Worm (Caenorhabditis elegans): Measurements from ENCODE around the gene C07E3.3.
A peak's percentile ranks its signal among the peaks of the same experiment; 100 is the strongest.

Gene C07E3.3

DNA sequence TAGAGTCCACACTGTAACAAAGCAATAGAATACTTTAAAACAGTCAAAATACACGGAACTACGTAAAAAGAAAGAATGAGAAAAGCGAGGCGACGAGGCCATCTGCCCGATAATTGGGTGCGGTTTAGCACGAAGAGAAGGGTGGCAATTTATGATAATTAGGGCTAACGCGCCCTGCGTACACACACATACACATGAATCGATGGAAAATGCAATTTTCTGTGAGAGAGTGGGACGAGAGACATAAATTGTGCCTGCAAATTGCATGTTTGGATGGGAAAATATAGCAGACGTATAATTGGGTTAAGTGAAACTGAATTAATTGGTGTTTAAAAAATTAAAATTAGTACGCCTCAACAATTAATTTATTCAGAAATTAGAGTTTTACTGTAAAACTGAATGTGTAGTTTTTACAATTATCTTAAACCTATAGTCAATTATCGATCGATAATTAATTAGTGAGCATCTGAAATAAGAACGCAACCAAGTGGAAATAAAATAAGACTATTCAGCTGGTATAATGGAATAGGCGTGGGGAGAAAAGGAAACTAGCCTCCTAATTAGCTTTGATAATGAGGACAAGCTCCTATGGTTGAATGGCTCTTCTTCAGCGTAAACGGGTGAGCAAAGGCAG, 16.3 kb upstream of the C07E3.3 start (continued):
- TF ChIP-seq lin-26 (GFP tag; IDR thresholded peaks at IDR 0.05) (no peak), nfya-2 (GFP tag; IDR thresholded peaks at IDR 0.05) (no peak), Y56A3A.18 (GFP tag; IDR thresholded peaks at IDR 0.05) (no peak), ceh-58 (GFP tag; IDR thresholded peaks at IDR 0.05) (no peak), attf-5 (GFP tag; optimal IDR thresholded peaks at IDR 0.05) (no peak)

DNA sequence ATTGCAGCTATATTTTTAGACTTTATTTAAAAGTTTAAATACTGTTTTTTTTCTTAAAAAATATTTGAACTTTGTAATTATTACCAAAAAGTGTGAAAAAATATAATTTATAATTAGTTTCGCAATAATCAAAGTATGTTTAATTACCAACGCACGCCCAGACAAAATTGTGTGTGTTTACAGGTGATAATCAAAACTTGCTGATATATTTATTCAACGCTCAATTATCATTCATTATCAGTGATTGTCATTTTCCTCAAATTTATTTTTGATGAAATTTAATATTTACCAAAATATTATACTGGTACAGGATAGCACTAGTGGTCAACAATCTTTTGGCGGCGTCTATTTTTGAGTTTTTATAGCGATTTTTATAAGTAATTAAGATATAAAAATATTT, 15.7 kb upstream of the C07E3.3 start:
- TF ChIP-seq ccch-3 (GFP tag; optimal IDR thresholded peaks at IDR 0.05) (no peak), rec-8 (tag; optimal IDR thresholded peaks at IDR 0.05) (no peak), lin-54 (GFP tag; optimal IDR thresholded peaks at IDR 0.05) (no peak), nhr-80 (tag; optimal IDR thresholded peaks at IDR 0.05) (peak; percentile 25), cebp-1 (GFP tag; IDR thresholded peaks at IDR 0.05) (peak; percentile 11; the same call in 1 of the 2 replicates), cebp-1 (tag; optimal IDR thresholded peaks at IDR 0.05) (peak; percentile 53), efl-1 (GFP tag; optimal IDR thresholded peaks at IDR 0.05) (no peak), madf-8 (GFP tag; conservative IDR thresholded peaks at IDR 0.05) (no peak)

DNA sequence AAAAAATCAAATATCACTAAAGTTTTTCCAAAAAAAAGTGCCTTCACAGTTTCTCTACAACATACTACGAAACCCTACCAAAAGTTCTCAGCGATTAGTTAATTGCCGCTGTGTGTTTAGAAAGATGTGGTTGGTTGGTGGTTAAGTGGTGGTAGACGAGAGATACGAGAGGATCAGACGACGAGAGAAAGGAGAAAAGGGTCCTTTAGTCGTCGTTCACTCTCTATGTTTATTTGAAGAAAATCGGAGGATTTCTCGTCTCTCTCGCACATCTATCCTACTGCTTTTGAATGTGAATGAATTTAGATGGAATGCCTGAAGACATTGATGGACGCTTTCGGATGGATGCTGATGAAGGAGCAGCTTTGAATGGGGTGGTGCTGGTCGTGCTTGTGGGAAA, 13.5 kb upstream of the C07E3.3 start:
- no peak for TF ChIP-seq nfya-1 (tag; optimal IDR thresholded peaks at IDR 0.05; ENCODE audit: borderline replicate concordance, insufficient read depth)
- TF ChIP-seq ceh-27 (GFP tag; optimal IDR thresholded peaks at IDR 0.05): peak; percentile 20

DNA sequence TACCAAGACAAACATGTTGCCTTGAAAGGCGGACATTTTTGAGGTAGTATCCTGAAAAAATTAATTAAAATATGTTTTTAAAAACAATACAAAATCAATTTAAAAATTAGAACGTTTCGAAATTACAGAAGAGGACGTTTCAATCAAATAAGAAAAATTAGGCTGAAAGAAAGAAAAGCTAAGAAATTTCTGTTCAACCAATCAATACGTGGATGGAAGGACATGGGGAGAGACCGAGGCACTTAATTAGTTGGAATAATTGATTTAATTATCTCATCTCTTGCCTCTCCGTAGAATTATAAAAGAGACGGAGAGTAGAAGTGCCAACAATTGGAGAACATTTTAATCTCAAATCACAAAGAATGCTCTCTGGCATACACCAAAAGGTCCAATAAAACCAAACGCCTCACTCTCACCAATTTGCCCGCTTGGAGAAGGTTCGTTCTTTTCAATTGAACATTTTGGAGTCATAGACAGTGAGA, 12.3 kb upstream of the C07E3.3 start, which contains the start of gene ceh-58:
Gene ceh-58 (minus strand): TSS at position 51 of the 482 bp plus-strand sequence.
- TF ChIP-seq F57A8.1 (GFP tag; optimal IDR thresholded peaks at IDR 0.05): no peak
- no peak for TF ChIP-seq F55B11.4 (tag; optimal IDR thresholded peaks at IDR 0.05; ENCODE audit: borderline replicate concordance, insufficient read depth)
- no peak for TF ChIP-seq bed-2 (GFP tag; IDR thresholded peaks at IDR 0.05)
- TF ChIP-seq B0035.1 (tag; optimal IDR thresholded peaks at IDR 0.05): no peak

DNA sequence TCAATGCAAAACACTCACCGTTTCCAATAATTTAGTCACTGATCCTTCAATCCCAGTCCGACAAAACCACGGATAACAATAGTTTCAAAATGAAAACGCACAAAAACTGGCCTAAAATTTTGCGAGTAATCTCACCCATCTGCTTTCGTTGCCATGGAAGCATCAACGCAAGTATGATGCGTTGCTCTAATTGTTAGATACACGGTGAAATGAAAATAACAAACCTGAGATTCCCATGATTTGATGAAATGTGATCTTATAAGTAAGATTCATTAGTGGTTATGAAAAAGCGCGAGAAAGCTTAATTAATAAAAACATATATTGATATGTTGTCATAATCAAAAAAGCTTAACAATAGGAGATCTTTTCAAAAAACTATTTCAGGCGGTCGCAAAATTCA, 9.9 kb upstream of the C07E3.3 start, which contains the start of gene ceh-57:
Gene ceh-57 (minus strand): TSS at position 95 of the 400 bp plus-strand sequence.
- TF ChIP-seq ceh-27 (GFP tag; optimal IDR thresholded peaks at IDR 0.05): no peak
- no peak for TF ChIP-seq F23B12.7 (tag; optimal IDR thresholded peaks at IDR 0.05; ENCODE audit: insufficient read depth)
- no peak for TF ChIP-seq ztf-26 (tag; optimal IDR thresholded peaks at IDR 0.05)
- no peak for TF ChIP-seq cebp-2 (GFP tag; IDR thresholded peaks at IDR 0.05)
- no peak for TF ChIP-seq tbp1 (GFP tag; optimal IDR thresholded peaks at IDR 0.05)
- no peak for TF ChIP-seq sea-2 (GFP tag; IDR thresholded peaks at IDR 0.05)
- no peak for TF ChIP-seq lin-26 (GFP tag; IDR thresholded peaks at IDR 0.05)
- TF ChIP-seq dpff-1 (tag; optimal IDR thresholded peaks at IDR 0.05): no peak
- TF ChIP-seq ama-1 (optimal IDR thresholded peaks at IDR 0.05): no peak
- no peak for TF ChIP-seq ama-1 (GFP tag; optimal IDR thresholded peaks at IDR 0.05)
- TF ChIP-seq die-1 (tag; optimal IDR thresholded peaks at IDR 0.05): no peak
- TF ChIP-seq B0336.3 (GFP tag; IDR thresholded peaks at IDR 0.05): no peak
- TF ChIP-seq ceh-100 (GFP tag; IDR thresholded peaks at IDR 0.05): no peak
- no peak for TF ChIP-seq nhr-90 (tag; optimal IDR thresholded peaks at IDR 0.05)
- TF ChIP-seq F57C9.4 (tag; optimal IDR thresholded peaks at IDR 0.05): no peak
- TF ChIP-seq aptf-2 (GFP tag; conservative IDR thresholded peaks at IDR 0.05): no peak
- TF ChIP-seq aptf-3 (GFP tag; IDR thresholded peaks at IDR 0.05): no peak
- no peak for TF ChIP-seq fkh-3 (tag; optimal IDR thresholded peaks at IDR 0.05)
- no peak for TF ChIP-seq ekl-4 (GFP tag; IDR thresholded peaks at IDR 0.05)
- TF ChIP-seq unc-62 (GFP tag; optimal IDR thresholded peaks at IDR 0.05): no peak
- TF ChIP-seq bed-1 (GFP tag; IDR thresholded peaks at IDR 0.05): no peak

Data from whole organism, young adult.